Fruit fly (Drosophila melanogaster) Kc167 (cell line): ENCODE data around the gene wac.

Source experiments
- Myc ChIP-seq: fragments of >200 bp; optimal IDR thresholded peaks from 2 replicates; lab custom pipeline; 2017; ENCODE audit warnings: missing external identifiers
- Sin3A ChIP-seq: fragments of >200 bp; optimal IDR thresholded peaks from 2 replicates; lab custom pipeline; 2018; ENCODE audit warnings: missing external identifiers
- h ChIP-seq: fragments of >200 bp; optimal IDR thresholded peaks from 3 replicates; lab custom pipeline; 2018; ENCODE audit warnings: missing external identifiers
- insv ChIP-seq: fragments of >200 bp; optimal IDR thresholded peaks from 3 replicates; lab custom pipeline; 2018; ENCODE audit warnings: missing external identifiers
- psq ChIP-seq: fragments of >200 bp; optimal IDR thresholded peaks from 2 replicates; lab custom pipeline; 2017; ENCODE audit warnings: missing external identifiers
- ttk ChIP-seq: sonication (Bioruptor generic); optimal IDR thresholded peaks from 2 replicates; lab custom pipeline; 2017; ENCODE audit warnings: missing external identifiers

The wac gene

dm6 chr3L:233251-233650 lies 24.7 kb upstream of the wac start, which contains the start of gene CG34453:
Gene CG34453 (minus strand): TSS chr3L:233351.
- TF ChIP-seq ttk (lab: Kevin White, UChicago) (no peak), Sin3A (lab: Kevin White, UChicago) (no peak), h (lab: Kevin White, UChicago) (no peak), Myc (lab: Kevin White, UChicago) (no peak), psq (no peak), insv (lab: Kevin White, UChicago) (no peak)

- TF ChIP-seq insv (lab: Kevin White, UChicago) (no peak), Myc (lab: Kevin White, UChicago) (no peak), h (lab: Kevin White, UChicago) (no peak), psq (no peak), Sin3A (lab: Kevin White, UChicago) (no peak), ttk (lab: Kevin White, UChicago) (no peak)
Measured at dm6 chr3L:234337-234736, 23.6 kb upstream of the wac start.

DNA sequence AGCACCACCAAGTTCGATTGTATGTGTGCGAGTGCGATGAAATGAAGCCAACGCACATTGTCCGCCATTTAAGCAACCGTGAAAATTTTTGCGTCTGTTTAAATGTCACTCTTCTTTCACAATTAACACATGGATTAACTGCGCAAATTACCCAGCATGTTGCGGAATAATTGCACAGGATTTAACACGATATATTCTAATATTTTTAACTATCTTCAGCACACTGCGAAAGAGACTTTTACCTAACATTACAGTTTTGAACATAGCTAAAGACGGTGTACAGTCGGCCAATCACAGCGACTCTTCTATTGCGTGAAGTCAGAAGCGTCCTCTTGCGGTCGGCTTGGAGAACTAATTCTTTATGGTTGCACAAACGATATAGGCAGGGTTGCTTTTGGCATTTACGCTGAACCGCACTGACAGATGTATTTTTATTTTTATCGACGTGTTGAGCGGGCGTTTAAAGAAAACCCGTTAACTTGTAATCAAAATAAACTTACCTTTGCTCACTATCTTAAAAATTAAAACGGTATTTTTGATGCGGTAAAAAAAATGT lies 11.3 kb upstream of the wac start:
- no peak for TF ChIP-seq Myc (lab: Kevin White, UChicago)
- TF ChIP-seq ttk (lab: Kevin White, UChicago), result no peak
- no peak for TF ChIP-seq insv (lab: Kevin White, UChicago)

DNA sequence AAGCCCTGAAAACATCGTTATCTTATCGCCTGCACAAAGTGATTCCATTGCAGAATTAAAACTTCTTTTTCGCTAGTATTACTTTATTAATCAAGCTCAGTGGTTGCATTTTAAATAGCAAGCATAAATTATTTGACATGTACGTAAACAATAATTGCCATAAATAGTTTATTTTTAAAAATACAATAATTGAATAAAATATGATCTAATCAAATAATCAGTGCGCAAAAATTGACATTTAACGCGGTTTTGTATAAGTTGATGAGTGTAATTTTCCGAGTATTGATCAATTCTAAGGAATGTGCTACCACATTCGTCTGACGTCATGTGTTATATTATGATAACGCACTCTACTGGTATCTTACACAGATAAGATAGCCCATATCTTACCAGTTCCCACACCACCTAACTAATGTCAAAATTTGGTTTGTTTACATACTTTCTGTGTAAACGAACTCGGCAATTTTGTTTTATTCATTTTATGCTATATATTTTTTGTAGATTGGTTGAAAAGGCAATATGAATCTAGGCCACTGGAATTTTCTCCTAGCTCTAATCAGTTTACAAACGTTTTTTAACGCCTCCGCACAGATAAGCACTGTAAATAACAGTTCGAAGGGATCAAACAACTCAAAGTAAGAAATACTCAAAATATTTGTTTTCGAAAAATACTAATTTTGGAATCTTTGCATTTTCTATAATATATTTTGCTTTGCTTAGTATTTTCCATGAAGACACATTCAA lies 10.3 kb upstream of the wac start, which contains the start of gene mthl14:
TSS of gene mthl14 (plus strand) at position 10 of the 744 bp plus-strand sequence.
- TF ChIP-seq Sin3A (lab: Kevin White, UChicago) (no peak), psq (no peak), ttk (lab: Kevin White, UChicago) (no peak), insv (lab: Kevin White, UChicago) (no peak), h (lab: Kevin White, UChicago) (no peak), Myc (lab: Kevin White, UChicago) (no peak)

dm6 chr3L:248226-248758 lies 9.7 kb upstream of the wac start:
- no peak for TF ChIP-seq psq
- TF ChIP-seq ttk (lab: Kevin White, UChicago), result no peak
- no peak for TF ChIP-seq Myc (lab: Kevin White, UChicago)
- TF ChIP-seq Sin3A (lab: Kevin White, UChicago), result no peak
- no peak for TF ChIP-seq h (lab: Kevin White, UChicago)
- no peak for TF ChIP-seq insv (lab: Kevin White, UChicago)

DNA sequence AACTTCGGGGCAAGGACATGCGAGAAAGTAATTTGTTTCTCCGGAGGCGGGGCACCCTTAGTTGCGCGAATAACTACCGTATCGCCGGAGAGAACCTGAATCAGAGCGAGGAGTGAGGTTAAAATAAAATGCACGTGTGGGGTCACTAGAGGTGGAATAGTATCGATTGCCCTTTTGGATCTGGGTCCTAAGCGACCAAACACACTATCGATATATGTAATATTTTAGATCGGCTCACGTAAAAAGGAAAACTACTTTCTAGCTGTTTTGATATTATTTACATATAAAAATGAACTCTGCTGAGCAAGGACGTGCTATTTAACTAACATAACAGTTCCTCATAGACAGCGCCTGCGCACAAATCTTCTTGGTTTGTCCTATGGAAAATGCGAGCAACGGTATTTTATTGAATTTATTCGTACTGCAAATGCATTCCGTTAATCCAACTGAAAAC lies 4.8 kb downstream of the wac start:
- TF ChIP-seq ttk (lab: Kevin White, UChicago) (no peak), Sin3A (lab: Kevin White, UChicago) (no peak), psq (no peak), insv (lab: Kevin White, UChicago) (no peak), Myc (lab: Kevin White, UChicago) (no peak)

DNA sequence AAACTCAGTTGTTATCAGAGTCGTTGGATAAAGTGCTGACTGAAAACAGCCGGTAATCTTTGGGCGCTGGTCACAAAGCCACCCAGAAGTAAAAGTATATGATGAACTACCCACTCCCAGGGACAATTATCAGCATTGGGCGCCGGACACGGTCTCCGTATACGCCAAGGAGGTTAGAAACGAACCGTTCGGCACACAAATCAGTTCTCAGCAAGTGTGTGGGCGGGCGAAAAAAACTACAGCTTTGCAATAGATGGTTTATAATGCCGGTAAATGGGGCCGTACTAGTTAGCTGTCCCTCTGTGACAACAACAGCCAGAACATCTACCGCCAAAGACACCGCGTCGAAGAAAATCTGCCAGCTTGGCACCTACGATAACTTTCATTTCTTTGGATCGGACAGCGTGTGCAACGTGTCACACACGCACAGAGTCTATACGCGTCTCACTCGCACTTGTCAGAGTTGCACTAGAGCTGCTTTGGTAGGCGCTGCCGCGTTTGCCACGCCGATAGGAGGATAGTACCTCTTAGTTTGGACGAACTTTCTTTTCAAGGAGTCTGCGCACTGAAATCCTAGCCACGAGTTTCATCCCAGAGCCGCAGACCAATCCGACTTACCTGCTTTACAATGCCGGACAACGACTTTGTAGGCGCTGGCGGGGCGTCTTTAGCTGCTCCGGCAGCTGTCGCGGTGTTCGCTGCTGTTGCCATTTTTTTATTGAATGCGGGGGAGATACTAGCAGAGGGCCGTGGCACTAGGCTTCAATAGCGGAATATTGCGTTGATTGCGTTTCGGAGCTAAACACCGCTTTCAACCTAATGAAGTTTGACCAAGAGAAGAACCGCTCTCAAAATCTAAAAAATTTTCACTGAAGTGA lies 5.8 kb downstream of the wac start:
- TF ChIP-seq h (lab: Kevin White, UChicago) (no peak), insv (lab: Kevin White, UChicago) (no peak), Sin3A (lab: Kevin White, UChicago) (no peak), ttk (lab: Kevin White, UChicago) (no peak), psq (no peak), Myc (lab: Kevin White, UChicago) (no peak)

- no peak for TF ChIP-seq h (lab: Kevin White, UChicago)
- no peak for TF ChIP-seq psq
- no peak for TF ChIP-seq ttk (lab: Kevin White, UChicago)
- no peak for TF ChIP-seq Myc (lab: Kevin White, UChicago)
Measured at dm6 chr3L:264378-265151, 6.6 kb downstream of the wac start, which contains the start of the genes Tudor-SN and mRpL17. Gene Tudor-SN (minus strand): TSS chr3L:264380. Gene mRpL17 (plus strand): TSS chr3L:264779.

- no peak for TF ChIP-seq insv (lab: Kevin White, UChicago)
Measured at dm6 chr3L:265808-266207, 7.8 kb downstream of the wac start, which contains the start of gene CG34263. Gene CG34263 (minus strand): TSS chr3L:265908.

DNA sequence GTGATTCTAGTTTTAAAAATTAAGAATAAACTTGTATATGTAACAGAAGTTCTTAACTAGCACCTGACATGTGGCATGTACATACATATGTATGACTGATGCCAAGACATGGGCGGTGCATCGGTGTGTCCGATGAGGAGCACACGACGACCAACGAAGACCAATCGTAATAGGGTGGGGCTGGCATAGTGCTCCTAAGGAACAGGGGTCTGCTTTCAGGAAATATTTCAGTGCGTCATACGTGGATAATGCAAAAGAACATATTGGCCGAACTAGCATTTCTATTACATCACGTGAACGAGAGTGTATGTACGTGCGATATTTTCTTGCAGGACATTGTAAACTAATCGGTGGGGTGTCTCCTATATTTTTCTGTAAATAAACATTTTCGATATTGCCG lies 9.1 kb downstream of the wac start, which contains the start of gene miple1:
TSS of gene miple1 (plus strand) at position 217 of the 400 bp plus-strand sequence.
- no peak for TF ChIP-seq psq

dm6 chr3L:267618-268017 lies 9.6 kb downstream of the wac start:
- TF ChIP-seq psq (no peak), Sin3A (lab: Kevin White, UChicago) (no peak), Myc (lab: Kevin White, UChicago) (no peak), h (lab: Kevin White, UChicago) (no peak), insv (lab: Kevin White, UChicago) (no peak), ttk (lab: Kevin White, UChicago) (no peak)
